Worm (Caenorhabditis elegans): ENCODE data around the gene glr-4.

ce11 chrII:7778273-7778672 lies 15.8 kb downstream of the glr-4 start:
- TF ChIP-seq blmp-1 (tag; optimal IDR thresholded peaks at IDR 0.05) (no peak), lin-13 (tag; optimal IDR thresholded peaks at IDR 0.05) (no peak), ceh-43 (GFP tag; optimal IDR thresholded peaks at IDR 0.05) (no peak), ces-1 (GFP tag; optimal IDR thresholded peaks at IDR 0.05) (no peak), mab-5 (tag; optimal IDR thresholded peaks at IDR 0.05) (no peak), mep-1 (tag; optimal IDR thresholded peaks at IDR 0.05) (no peak), ztf-11 (tag; optimal IDR thresholded peaks at IDR 0.05) (no peak), sem-2 (GFP tag; optimal IDR thresholded peaks at IDR 0.05) (no peak), unc-39 (tag; optimal IDR thresholded peaks at IDR 0.05) (no peak), drap-1 (GFP tag; optimal IDR thresholded peaks at IDR 0.05) (no peak)
